Worm (Caenorhabditis elegans): ENCODE data around the gene W08E12.6.
A peak's percentile ranks its signal among the peaks of the same experiment; 100 is the strongest.

DNA sequence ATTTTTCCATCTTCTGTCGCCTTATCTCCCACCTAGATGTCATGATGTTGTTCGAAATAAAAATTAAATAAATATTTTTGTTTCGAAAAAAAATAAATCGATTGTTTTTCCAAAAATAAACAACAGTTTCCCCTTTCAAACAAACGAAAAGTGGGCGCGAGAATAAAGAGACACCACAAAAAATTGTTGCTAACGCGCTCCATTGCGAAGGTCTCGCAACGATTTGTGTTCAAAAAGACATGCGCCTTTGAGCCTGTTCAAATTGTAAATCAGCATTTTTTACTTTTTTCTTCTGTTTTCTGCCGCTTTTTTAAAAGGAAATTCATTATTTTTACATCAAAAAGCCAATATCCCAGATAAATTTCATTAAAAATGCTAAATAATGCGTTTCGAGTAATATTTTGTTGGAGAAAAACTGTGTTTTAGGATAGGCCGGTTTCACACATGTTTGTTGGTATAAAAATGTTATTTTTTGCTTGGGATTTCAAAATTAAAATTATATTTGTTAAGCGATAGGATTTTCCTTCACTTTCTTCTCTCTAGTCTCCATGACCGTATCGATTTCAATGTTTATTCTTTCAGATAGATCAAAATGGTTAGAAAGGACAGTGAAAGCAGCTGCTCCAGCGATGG lies 3.7 kb upstream of the W08E12.6 start, which contains the start of gene W08E12.7:
- TF ChIP-seq him-1 (tag; optimal IDR thresholded peaks at IDR 0.05) (peak; percentile 38), W03F9.2 (tag; optimal IDR thresholded peaks at IDR 0.05) (peak; percentile 97), dao-5 (tag; optimal IDR thresholded peaks at IDR 0.05) (no peak)
